Fruit fly (Drosophila melanogaster) whole organism, embryonic: ENCODE measurements around the gene ND-24.
A peak's percentile ranks its signal among the peaks of the same experiment; 100 is the strongest.

Experiments used
- Atf6 ChIP-seq: fragments of 200-800 bp; sonication (Bioruptor generic); IDR thresholded peaks from 2 replicates; pipeline ENCODE4 v1.3.6; 2022; ENCODE audit warnings: missing biosample characterization, missing genetic modification characterization
- Bdp1 ChIP-seq: fragments of 200-800 bp; sonication (Bioruptor generic); optimal IDR thresholded peaks from 3 replicates; lab custom pipeline; 2016; ENCODE audit warnings: missing biosample characterization, missing genetic modification characterization
- Blimp-1 ChIP-seq: fragments of 200-800 bp; sonication (Bioruptor generic); optimal IDR thresholded peaks from 3 replicates; lab custom pipeline; 2018; ENCODE audit warnings: missing biosample characterization, missing genetic modification characterization, mild to moderate bottlenecking, moderate library complexity, missing genetic modification reagents
- BtbVII ChIP-seq: fragments of 200-800 bp; sonication (Bioruptor generic); optimal IDR thresholded peaks from 3 replicates; lab custom pipeline; 2017; ENCODE audit warnings: missing biosample characterization, mild to moderate bottlenecking, missing genetic modification characterization
- CG1024 ChIP-seq: fragments of 200-800 bp; sonication (Bioruptor generic); IDR thresholded peaks from 2 replicates; pipeline ENCODE4 v1.3.6; 2022; ENCODE audit warnings: missing biosample characterization, missing genetic modification characterization
- CG12219 ChIP-seq: fragments of 200-800 bp; sonication (Bioruptor generic); optimal IDR thresholded peaks from 3 replicates; lab custom pipeline; 2018; ENCODE audit warnings: missing biosample characterization, mild to moderate bottlenecking, missing genetic modification characterization
- CG12299 ChIP-seq: fragments of 200-800 bp; sonication (Bioruptor generic); optimal IDR thresholded peaks from 2 replicates; lab custom pipeline; 2018; ENCODE audit warnings: missing biosample characterization, mild to moderate bottlenecking, missing genetic modification characterization
- CG13287 ChIP-seq: fragments of 200-800 bp; sonication (Bioruptor generic); IDR thresholded peaks from 2 replicates; pipeline ENCODE4 v1.3.6; 2022; ENCODE audit warnings: missing biosample characterization, missing genetic modification characterization; ENCODE audit not compliant: partially characterized antibody
- CG13296 ChIP-seq: fragments of 200-800 bp; sonication (Bioruptor generic); optimal IDR thresholded peaks from 3 replicates; lab custom pipeline; 2018; ENCODE audit warnings: missing biosample characterization, mild to moderate bottlenecking, missing genetic modification characterization
- CG17612 ChIP-seq: fragments of 200-800 bp; sonication (Bioruptor generic); IDR thresholded peaks from 2 replicates; pipeline ENCODE4 v1.3.6; 2022; ENCODE audit warnings: missing biosample characterization, missing genetic modification characterization
- CG17912 ChIP-seq: fragments of 200-800 bp; sonication (Bioruptor generic); optimal IDR thresholded peaks from 2 replicates; lab custom pipeline; 2018; ENCODE audit warnings: missing biosample characterization, mild to moderate bottlenecking, missing genetic modification characterization
- CG2120 ChIP-seq: fragments of 200-800 bp; sonication (Bioruptor generic); optimal IDR thresholded peaks from 3 replicates; lab custom pipeline; 2016; ENCODE audit warnings: missing biosample characterization, missing genetic modification characterization
- CG2875 ChIP-seq: fragments of 200-800 bp; sonication (Bioruptor generic); optimal IDR thresholded peaks from 2 replicates; lab custom pipeline; 2017; ENCODE audit warnings: missing biosample characterization, mild to moderate bottlenecking, missing genetic modification characterization, missing genetic modification reagents
- CG3995 ChIP-seq: fragments of 200-800 bp; sonication (Bioruptor generic); optimal IDR thresholded peaks from 3 replicates; lab custom pipeline; 2016; ENCODE audit warnings: missing biosample characterization, missing genetic modification characterization
- CG6254 ChIP-seq: fragments of 200-800 bp; sonication (Bioruptor generic); optimal IDR thresholded peaks from 3 replicates; lab custom pipeline; 2017; ENCODE audit warnings: mild to moderate bottlenecking, missing biosample characterization, missing genetic modification reagents, missing genetic modification characterization
- CG6683 ChIP-seq: fragments of 200-800 bp; sonication (Bioruptor generic); optimal IDR thresholded peaks from 2 replicates; lab custom pipeline; 2017; ENCODE audit warnings: missing biosample characterization, mild to moderate bottlenecking, missing genetic modification characterization, missing genetic modification reagents
- Dfd ChIP-seq, 2 experiments: fragments of >200 bp; optimal IDR thresholded peaks; 2 replicates each; lab custom pipeline; 2017; ENCODE audit warnings: missing biosample characterization in 2 of 2, missing genetic modification characterization in 2 of 2
- Doc3 ChIP-seq: fragments of 200-800 bp; sonication (Bioruptor generic); IDR thresholded peaks from 3 replicates; pipeline ENCODE4 v1.3.6; 2022; ENCODE audit warnings: missing biosample characterization, missing genetic modification characterization; ENCODE audit not compliant: partially characterized antibody
- Ets65A ChIP-seq: fragments of 200-800 bp; sonication (Bioruptor generic); peaks from one replicate; lab custom pipeline; 2016; ENCODE audit warnings: missing biosample characterization, missing genetic modification characterization
- Gug ChIP-seq: fragments of 200-800 bp; sonication (Bioruptor generic); IDR thresholded peaks from 4 replicates; pipeline ENCODE4 v1.3.6; 2022; ENCODE audit warnings: missing biosample characterization, missing genetic modification characterization
- HLH4C ChIP-seq: fragments of 200-800 bp; sonication (Bioruptor generic); IDR thresholded peaks from 3 replicates; pipeline ENCODE4 v1.3.6; 2022; ENCODE audit warnings: missing biosample characterization, missing genetic modification characterization; ENCODE audit not compliant: partially characterized antibody
- HLHmδ ChIP-seq: fragments of 200-800 bp; sonication (Bioruptor generic); optimal IDR thresholded peaks from 2 replicates; lab custom pipeline; 2018; ENCODE audit warnings: missing biosample characterization, mild to moderate bottlenecking, missing genetic modification characterization, moderate library complexity
- HmgD ChIP-seq: fragments of 200-800 bp; sonication (Bioruptor generic); optimal IDR thresholded peaks from 3 replicates; lab custom pipeline; 2016; ENCODE audit warnings: missing biosample characterization, missing genetic modification characterization
- Jarid2 ChIP-seq: fragments of 200-800 bp; sonication (Bioruptor generic); optimal IDR thresholded peaks from 3 replicates; lab custom pipeline; 2017; ENCODE audit warnings: mild to moderate bottlenecking, missing biosample characterization, missing genetic modification reagents, missing genetic modification characterization
- Mes4 ChIP-seq: fragments of 200-800 bp; sonication (Bioruptor generic); optimal IDR thresholded peaks from 2 replicates; lab custom pipeline; 2016; ENCODE audit warnings: missing biosample characterization, missing genetic modification characterization
- Mrtf ChIP-seq: fragments of 200-800 bp; sonication (Bioruptor generic); IDR thresholded peaks from 3 replicates; pipeline ENCODE4 v1.3.6; 2022; ENCODE audit warnings: missing biosample characterization, missing genetic modification characterization
- NFAT ChIP-seq: fragments of 200-800 bp; sonication (Bioruptor generic); IDR thresholded peaks from 2 replicates; pipeline ENCODE4 v1.3.6; 2022; ENCODE audit warnings: missing biosample characterization, missing genetic modification characterization
- NfI ChIP-seq: fragments of 200-800 bp; sonication (Bioruptor generic); optimal IDR thresholded peaks from 3 replicates; lab custom pipeline; 2018; ENCODE audit warnings: missing biosample characterization, mild to moderate bottlenecking, missing genetic modification characterization, moderate library complexity
- Optix ChIP-seq: fragments of 200-800 bp; sonication (Bioruptor generic); IDR thresholded peaks from 3 replicates; pipeline ENCODE4 v1.3.6; 2022; ENCODE audit warnings: missing biosample characterization, missing genetic modification characterization
- Ravus ChIP-seq: fragments of 200-800 bp; sonication (Bioruptor generic); IDR thresholded peaks from 2 replicates; pipeline ENCODE4 v1.3.6; 2022; ENCODE audit warnings: missing biosample characterization, missing genetic modification characterization
- Rx ChIP-seq: fragments of 200-800 bp; sonication (Bioruptor generic); IDR thresholded peaks from 2 replicates; pipeline ENCODE4 v1.3.6; 2022; ENCODE audit warnings: missing biosample characterization, missing genetic modification characterization
- Six4 ChIP-seq: fragments of 200-800 bp; sonication (Bioruptor generic); optimal IDR thresholded peaks from 2 replicates; lab custom pipeline; 2016; ENCODE audit warnings: missing biosample characterization, missing genetic modification characterization
- Trl ChIP-seq, 3 experiments: fragments of >200 bp in 2 of 3; fragments of 200-800 bp in 1 of 3; sonication (Bioruptor generic) in 1 of 3; optimal IDR thresholded peaks; 2 replicates in 1 of 3; 3 replicates in 2 of 3; lab custom pipeline; 2016 to 2017; ENCODE audit warnings: missing biosample characterization in 1 of 3, missing genetic modification characterization in 1 of 3
- ab ChIP-seq: fragments of 200-800 bp; sonication (Bioruptor generic); optimal IDR thresholded peaks from 2 replicates; lab custom pipeline; 2016; ENCODE audit warnings: missing biosample characterization, missing genetic modification characterization
- ac ChIP-seq: fragments of 200-800 bp; sonication (Bioruptor generic); optimal IDR thresholded peaks from 3 replicates; lab custom pipeline; 2017; ENCODE audit warnings: missing biosample characterization, mild to moderate bottlenecking, missing genetic modification characterization
- bab2 ChIP-seq: fragments of 200-800 bp; sonication (Bioruptor generic); optimal IDR thresholded peaks from 2 replicates; lab custom pipeline; 2016; ENCODE audit warnings: missing biosample characterization, missing genetic modification characterization
- eve ChIP-seq, 2 experiments: fragments of >200 bp; optimal IDR thresholded peaks; 2 replicates each; lab custom pipeline; 2017; ENCODE audit warnings: missing biosample characterization in 2 of 2, missing genetic modification characterization in 2 of 2
- exex ChIP-seq: fragments of 200-800 bp; sonication (Bioruptor generic); optimal IDR thresholded peaks from 4 replicates; lab custom pipeline; 2018; ENCODE audit warnings: missing biosample characterization, mild to moderate bottlenecking, missing genetic modification characterization, moderate library complexity
- grau ChIP-seq: fragments of 200-800 bp; optimal IDR thresholded peaks from 3 replicates; lab custom pipeline; 2019; ENCODE audit warnings: missing biosample characterization, mild to moderate bottlenecking, missing genetic modification characterization, moderate library complexity
- jing ChIP-seq: fragments of 200-800 bp; sonication (Bioruptor generic); optimal IDR thresholded peaks from 2 replicates; lab custom pipeline; 2018; ENCODE audit warnings: missing biosample characterization, mild to moderate bottlenecking, missing genetic modification characterization
- luna ChIP-seq: fragments of 200-800 bp; sonication (Bioruptor generic); optimal IDR thresholded peaks from 2 replicates; lab custom pipeline; 2016; ENCODE audit warnings: missing biosample characterization, missing genetic modification characterization
- nerfin-2 ChIP-seq: fragments of 200-800 bp; sonication (Bioruptor generic); IDR thresholded peaks from 2 replicates; pipeline ENCODE4 v1.3.6; 2022; ENCODE audit warnings: missing biosample characterization, missing genetic modification characterization; ENCODE audit not compliant: partially characterized antibody
- org-1 ChIP-seq: fragments of 200-800 bp; sonication (Bioruptor generic); optimal IDR thresholded peaks from 2 replicates; lab custom pipeline; 2017; ENCODE audit warnings: missing biosample characterization, missing genetic modification characterization
- pfk ChIP-seq: fragments of 200-800 bp; sonication (Bioruptor generic); optimal IDR thresholded peaks from 2 replicates; lab custom pipeline; 2018; ENCODE audit warnings: missing biosample characterization, mild to moderate bottlenecking, missing genetic modification characterization, moderate library complexity
- pum ChIP-seq: fragments of 200-800 bp; sonication (Bioruptor generic); optimal IDR thresholded peaks from 2 replicates; lab custom pipeline; 2016; ENCODE audit warnings: missing biosample characterization, missing genetic modification characterization
- schlank ChIP-seq: fragments of 200-800 bp; sonication (Bioruptor generic); optimal IDR thresholded peaks from 2 replicates; lab custom pipeline; 2018; ENCODE audit warnings: missing biosample characterization, mild to moderate bottlenecking, missing genetic modification characterization
- sens-2 ChIP-seq: fragments of 200-800 bp; sonication (Bioruptor generic); IDR thresholded peaks from 2 replicates; pipeline ENCODE4 v1.3.6; 2022; ENCODE audit warnings: missing biosample characterization, missing genetic modification characterization
- sim ChIP-seq: fragments of 200-800 bp; sonication (Bioruptor generic); IDR thresholded peaks from 2 replicates; pipeline ENCODE4 v1.3.6; 2022; ENCODE audit warnings: missing biosample characterization, missing genetic modification characterization
- tin ChIP-seq: fragments of 200-800 bp; sonication (Bioruptor generic); optimal IDR thresholded peaks from 3 replicates; lab custom pipeline; 2016; ENCODE audit warnings: missing biosample characterization, missing genetic modification characterization
- trem ChIP-seq: fragments of 200-800 bp; optimal IDR thresholded peaks from 3 replicates; lab custom pipeline; 2019; ENCODE audit warnings: missing biosample characterization, mild to moderate bottlenecking, missing genetic modification characterization, moderate library complexity
- zen ChIP-seq: fragments of 200-800 bp; sonication (Bioruptor generic); optimal IDR thresholded peaks from 3 replicates; lab custom pipeline; 2018; ENCODE audit warnings: missing biosample characterization, mild to moderate bottlenecking, missing genetic modification characterization, moderate library complexity

Gene ND-24

dm6 chrX:17595822-17596221 lies 36.1 kb upstream of the ND-24 start (continued):
- TF ChIP-seq bab2 (peak; percentile 14), HmgD (GFP tag; lab: Kevin White, UChicago) (no peak), Atf6 (peak; percentile 91), Six4 (GFP tag; lab: Kevin White, UChicago) (peak; percentile 60), CG3995 (GFP tag; lab: Kevin White, UChicago) (peak; percentile 22), ac (no peak), CG12219 (GFP tag; lab: Kevin White, UChicago) (peak; percentile 42), CG12299 (peak; percentile 12), trem (tag; lab: Kevin White, UChicago) (no peak), Ravus (peak; percentile 69), eve (GFP tag; optimal IDR thresholded peaks at IDR 0.05; lab: Kevin White, UChicago) (no peak), exex (tag; lab: Kevin White, UChicago) (peak; percentile 38), Jarid2 (GFP tag; lab: Kevin White, UChicago) (no peak), Optix (GFP tag; lab: Robert Waterston, UW) (peak; percentile 66; the same call in 2 of the 3 replicates), nerfin-2 (GFP tag; lab: Robert Waterston, UW) (no peak), pfk (no peak), CG17912 (GFP tag; lab: Kevin White, UChicago) (no peak), CG13287 (GFP tag; lab: Robert Waterston, UW) (no peak), zen (peak; percentile 66), luna (no peak), Trl (optimal IDR thresholded peaks at IDR 0.05; lab: Kevin White, UChicago) (no peak), Trl (GFP tag; optimal IDR thresholded peaks at IDR 0.05; lab: Kevin White, UChicago) (peak; percentile 41), Mrtf (GFP tag; lab: Robert Waterston, UW) (peak; percentile 72; the same call in 2 of the 3 replicates), CG2875 (GFP tag; lab: Kevin White, UChicago) (peak; percentile 18), Mes4 (GFP tag; lab: Kevin White, UChicago) (no peak), Blimp-1 (peak; percentile 72), NFAT (GFP tag; lab: Robert Waterston, UW) (peak; percentile 74), tin (peak; percentile 56), NfI (peak; percentile 74), Gug (GFP tag; lab: Robert Waterston, UW) (peak; percentile 73; the same call in 3 of the 4 replicates), CG2120 (GFP tag; lab: Kevin White, UChicago) (peak; percentile 90), Rx (GFP tag; lab: Robert Waterston, UW) (peak; percentile 71), CG6683 (GFP tag; lab: Kevin White, UChicago) (peak; percentile 62), sim (GFP tag; lab: Robert Waterston, UW) (no peak), BtbVII (GFP tag; lab: Kevin White, UChicago) (peak; percentile 75), grau (tag; lab: Kevin White, UChicago) (peak; percentile 83), HLH4C (GFP tag; lab: Robert Waterston, UW) (no peak), CG6254 (GFP tag; lab: Kevin White, UChicago) (no peak), sens-2 (GFP tag; lab: Robert Waterston, UW) (0 out of 2 replicates have a peak, but pooled peaks have one; percentile 15), Doc3 (GFP tag; lab: Robert Waterston, UW) (no peak), CG1024 (GFP tag; lab: Robert Waterston, UW) (peak; percentile 54; the same call in 1 of the 2 replicates), pum (peak; percentile 48), schlank (tag; lab: Kevin White, UChicago) (peak; percentile 58), ab (GFP tag; lab: Kevin White, UChicago) (no peak), Ets65A (GFP tag; lab: Kevin White, UChicago) (peak; percentile 74), Dfd (GFP tag; optimal IDR thresholded peaks at IDR 0.05; lab: Kevin White, UChicago) (no peak), CG13296 (GFP tag; lab: Kevin White, UChicago) (peak; percentile 77), Bdp1 (GFP tag; lab: Kevin White, UChicago) (no peak), org-1 (GFP tag; lab: Kevin White, UChicago) (peak; percentile 34), CG17612 (GFP tag; lab: Robert Waterston, UW) (peak; percentile 64; the same call in 1 of the 2 replicates), jing (GFP tag; lab: Kevin White, UChicago) (no peak), HLHmδ (GFP tag; lab: Kevin White, UChicago) (no peak)
